Worm (Caenorhabditis elegans) whole organism, mixed stage, embryonic: ENCODE measurements around the gene C07H6.2.

Source experiments
- M03D4.4 ChIP-seq: sonication (generic microtip); optimal IDR thresholded peaks from 2 replicates; lab custom pipeline; 2017; ENCODE audit warnings: mild to moderate bottlenecking, missing genetic modification characterization, missing compliant biosample characterization
- bed-3 ChIP-seq: fragments of 200-800 bp; sonication (Bioruptor generic); optimal IDR thresholded peaks from 3 replicates; lab custom pipeline; 2018; ENCODE audit warnings: mild to moderate bottlenecking, missing genetic modification characterization, moderate library complexity, missing compliant biosample characterization
- ceh-43 ChIP-seq: fragments of 200-800 bp; sonication (Bioruptor generic); optimal IDR thresholded peaks from 2 replicates; lab custom pipeline; 2018; ENCODE audit warnings: mild to moderate bottlenecking, missing genetic modification characterization, moderate library complexity, missing compliant biosample characterization
- ceh-83 ChIP-seq: fragments of 200-800 bp; sonication (Bioruptor generic); optimal IDR thresholded peaks from 2 replicates; lab custom pipeline; 2018; ENCODE audit warnings: mild to moderate bottlenecking, missing genetic modification characterization, missing compliant biosample characterization
- cnd-1 ChIP-seq: fragments of 200-800 bp; sonication (Bioruptor generic); optimal IDR thresholded peaks from 2 replicates; lab custom pipeline; 2018; ENCODE audit warnings: mild to moderate bottlenecking, missing genetic modification characterization, missing compliant biosample characterization
- drap-1 ChIP-seq: fragments of 200-800 bp; sonication (Bioruptor generic); optimal IDR thresholded peaks from 3 replicates; lab custom pipeline; 2018; ENCODE audit warnings: mild to moderate bottlenecking, missing genetic modification characterization, missing compliant biosample characterization
- elt-1 ChIP-seq: sonication (generic microtip); optimal IDR thresholded peaks from 2 replicates; lab custom pipeline; 2017; ENCODE audit warnings: missing genetic modification characterization, mild to moderate bottlenecking, missing compliant biosample characterization, antibody characterized with exemption, moderate library complexity, borderline replicate concordance; ENCODE audit not compliant: insufficient read depth
- elt-3 ChIP-seq: fragments of 150-350 bp; optimal IDR thresholded peaks from 2 replicates; lab custom pipeline; 2014; ENCODE audit warnings: missing biosample characterization, missing genetic modification characterization
- flh-1 ChIP-seq: fragments of 200-800 bp; sonication (Bioruptor generic); optimal IDR thresholded peaks from 2 replicates; lab custom pipeline; 2018; ENCODE audit warnings: mild to moderate bottlenecking, missing genetic modification characterization, moderate library complexity, missing compliant biosample characterization
- hlh-1 ChIP-seq: fragments of 150-350 bp; optimal IDR thresholded peaks from 2 replicates; lab custom pipeline; 2014; ENCODE audit warnings: missing biosample characterization, missing genetic modification reagents, missing genetic modification characterization
- lin-13 ChIP-seq: fragments of 150-350 bp; optimal IDR thresholded peaks from 2 replicates; lab custom pipeline; 2014; ENCODE audit warnings: missing biosample characterization, missing genetic modification characterization
- lin-32 ChIP-seq: fragments of 200-800 bp; sonication (Bioruptor generic); optimal IDR thresholded peaks from 2 replicates; lab custom pipeline; 2018; ENCODE audit warnings: mild to moderate bottlenecking, missing genetic modification characterization, missing compliant biosample characterization
- lsy-2 ChIP-seq: fragments of 150-350 bp; optimal IDR thresholded peaks from 2 replicates; lab custom pipeline; 2014; ENCODE audit warnings: missing biosample characterization, missing genetic modification characterization
- mab-5 ChIP-seq: fragments of 150-350 bp; optimal IDR thresholded peaks from 2 replicates; lab custom pipeline; 2014; ENCODE audit warnings: missing biosample characterization, missing genetic modification characterization
- mep-1 ChIP-seq: fragments of 150-350 bp; optimal IDR thresholded peaks from 2 replicates; lab custom pipeline; 2017; ENCODE audit warnings: missing biosample characterization, missing genetic modification reagents, missing genetic modification characterization, inconsistent platforms
- mls-2 ChIP-seq: sonication (generic microtip); optimal IDR thresholded peaks from 2 replicates; lab custom pipeline; 2016; ENCODE audit warnings: mild to moderate bottlenecking, missing genetic modification characterization, moderate library complexity, missing compliant biosample characterization
- nhr-12 ChIP-seq: fragments of 150-350 bp; optimal IDR thresholded peaks from 2 replicates; lab custom pipeline; 2014; ENCODE audit warnings: missing biosample characterization, missing genetic modification characterization
- nhr-2 ChIP-seq: fragments of 150-350 bp; optimal IDR thresholded peaks from 2 replicates; lab custom pipeline; 2014; ENCODE audit warnings: missing biosample characterization, missing genetic modification characterization
- nhr-237 ChIP-seq: fragments of 150-350 bp; optimal IDR thresholded peaks from 2 replicates; lab custom pipeline; 2014; ENCODE audit warnings: missing biosample characterization, missing genetic modification characterization
- nhr-28 ChIP-seq: fragments of 150-350 bp; optimal IDR thresholded peaks from 2 replicates; lab custom pipeline; 2014; ENCODE audit warnings: missing biosample characterization, missing genetic modification characterization
- nhr-76 ChIP-seq: sonication (generic microtip); optimal IDR thresholded peaks from 2 replicates; lab custom pipeline; 2017; ENCODE audit warnings: missing biosample characterization, missing genetic modification characterization
- pha-4 ChIP-seq: fragments of 150-350 bp; optimal IDR thresholded peaks from 2 replicates; lab custom pipeline; 2018; ENCODE audit warnings: missing biosample characterization, missing genetic modification reagents, missing genetic modification characterization
- sem-2 ChIP-seq: fragments of 200-800 bp; sonication (Bioruptor generic); optimal IDR thresholded peaks from 2 replicates; lab custom pipeline; 2018; ENCODE audit warnings: mild to moderate bottlenecking, missing genetic modification characterization, missing compliant biosample characterization
- snpc-4 ChIP-seq: fragments of 150-350 bp; optimal IDR thresholded peaks from 2 replicates; lab custom pipeline; 2014; ENCODE audit warnings: missing biosample characterization, missing genetic modification characterization
- unc-39 ChIP-seq: fragments of 150-350 bp; optimal IDR thresholded peaks from 2 replicates; lab custom pipeline; 2014; ENCODE audit warnings: missing biosample characterization, missing genetic modification characterization
- unc-62 ChIP-seq: fragments of 150-350 bp; optimal IDR thresholded peaks from 2 replicates; lab custom pipeline; 2014; ENCODE audit warnings: missing biosample characterization, missing genetic modification reagents, missing genetic modification characterization
- zip-8 ChIP-seq: fragments of 150-350 bp; optimal IDR thresholded peaks from 2 replicates; lab custom pipeline; 2014; ENCODE audit warnings: missing biosample characterization, missing genetic modification characterization

The C07H6.2 gene

ce11 chrIII:7508128-7508635 is 12.6 kb upstream of the C07H6.2 start, which contains the start of gene cls-1:
cls-1 (plus strand) TSS chrIII:7508178.
- TF ChIP-seq sem-2 (GFP tag; lab: Kevin White, UChicago) (no peak), nhr-237 (tag; lab: Kevin White, UChicago) (no peak), nhr-76 (tag; lab: Kevin White, UChicago) (no peak), ceh-83 (GFP tag; lab: Kevin White, UChicago) (no peak), snpc-4 (tag; lab: Kevin White, UChicago) (no peak), flh-1 (GFP tag; lab: Kevin White, UChicago) (no peak), mep-1 (tag; lab: Kevin White, UChicago) (no peak), ceh-43 (GFP tag; lab: Kevin White, UChicago) (no peak)

ce11 chrIII:7518424-7518823 is 2.4 kb upstream of the C07H6.2 start, which contains the start of gene clk-2:
clk-2 (minus strand) TSS chrIII:7518524.
- TF ChIP-seq nhr-12 (tag; lab: Kevin White, UChicago): no peak

ce11 chrIII:7521163-7521562 is 354 bp downstream of the C07H6.2 start, which contains the start of gene lig-4:
lig-4 (plus strand) TSS chrIII:7521463.
- TF ChIP-seq unc-39 (tag; lab: Kevin White, UChicago) (no peak), elt-3 (tag; lab: Kevin White, UChicago) (no peak), mab-5 (tag; lab: Kevin White, UChicago) (no peak), nhr-12 (tag; lab: Kevin White, UChicago) (no peak), mls-2 (tag; lab: Kevin White, UChicago) (no peak), drap-1 (GFP tag; lab: Kevin White, UChicago) (no peak), zip-8 (tag; lab: Kevin White, UChicago) (no peak), nhr-2 (no peak), lsy-2 (tag; lab: Kevin White, UChicago) (no peak), lin-13 (tag; lab: Kevin White, UChicago) (no peak), sem-2 (GFP tag; lab: Kevin White, UChicago) (no peak), nhr-237 (tag; lab: Kevin White, UChicago) (no peak), cnd-1 (no peak)
- TF ChIP-seq, all 35 proteins: peak for 0

- TF ChIP-seq hlh-1 (tag; lab: Kevin White, UChicago): peak; percentile 1
- TF ChIP-seq sem-2 (GFP tag; lab: Kevin White, UChicago): no peak
- no peak for TF ChIP-seq mep-1 (tag; lab: Kevin White, UChicago)
- no peak for TF ChIP-seq pha-4 (tag; lab: Kevin White, UChicago)
- peak; percentile 64 for TF ChIP-seq unc-62
- no peak for TF ChIP-seq elt-3 (tag; lab: Kevin White, UChicago)
- peak; percentile 15 for TF ChIP-seq lsy-2 (tag; lab: Kevin White, UChicago)
- TF ChIP-seq lin-32: no peak
- TF ChIP-seq elt-1 (tag; lab: Kevin White, UChicago): peak; percentile 27
These were observed 4.1 kb downstream of the C07H6.2 start for ce11 chrIII:7524830-7525344.

ce11 chrIII:7526974-7527466 is 6.2 kb downstream of the C07H6.2 start:
- peak; percentile 30 for TF ChIP-seq lsy-2 (tag; lab: Kevin White, UChicago)
- no peak for TF ChIP-seq M03D4.4 (tag; lab: Kevin White, UChicago)
- no peak for TF ChIP-seq bed-3 (GFP tag; lab: Kevin White, UChicago)
- peak; percentile 81 for TF ChIP-seq unc-62
- TF ChIP-seq nhr-12 (tag; lab: Kevin White, UChicago): no peak
- TF ChIP-seq nhr-28: no peak

ce11 chrIII:7530108-7530507 is 9.3 kb downstream of the C07H6.2 start:
- peak; percentile 79 for TF ChIP-seq unc-62
- TF ChIP-seq mls-2 (tag; lab: Kevin White, UChicago): no peak
- TF ChIP-seq hlh-1 (tag; lab: Kevin White, UChicago): peak; percentile 70
